Worm (Caenorhabditis elegans): ENCODE data around the gene subs-4.
A peak's percentile ranks its signal among the peaks of the same experiment; 100 is the strongest.

subs-4 gene

DNA sequence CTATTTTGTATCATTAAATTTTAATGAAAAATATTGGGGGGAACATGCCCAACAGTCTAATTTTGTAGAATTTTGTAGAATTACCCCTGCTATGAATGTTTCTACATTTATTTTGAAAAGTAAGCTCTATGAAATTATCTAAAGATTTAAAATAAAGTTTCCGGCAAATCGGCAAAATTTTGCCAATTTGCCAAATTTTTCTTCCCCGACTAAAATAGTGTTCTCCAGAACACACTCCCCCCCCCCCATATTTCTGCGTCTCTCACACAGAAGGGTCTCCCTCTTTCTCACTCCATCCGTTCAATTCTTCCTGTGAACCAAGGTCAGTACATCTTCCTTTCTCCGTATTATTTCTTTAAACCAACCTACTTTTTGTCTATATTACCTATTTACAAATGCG, 23.0 kb downstream of the subs-4 start, which contains the start of gene Y47D3B.4:
Y47D3B.4 (plus strand) TSS at position 301 of the 400 bp plus-strand sequence.
- TF ChIP-seq dve-1 (tag; optimal IDR thresholded peaks at IDR 0.05) (no peak), pha-2 (tag; optimal IDR thresholded peaks at IDR 0.05) (no peak), hlh-8 (tag; optimal IDR thresholded peaks at IDR 0.05) (no peak), sox-4 (tag; optimal IDR thresholded peaks at IDR 0.05) (no peak), pat-9 (tag; optimal IDR thresholded peaks at IDR 0.05) (no peak), ztf-16 (tag; optimal IDR thresholded peaks at IDR 0.05) (no peak), npax-4 (tag; optimal IDR thresholded peaks at IDR 0.05) (no peak)

ce11 chrIII:11410378-11410777, 28.4 kb downstream of the subs-4 start, which contains the start of gene twk-31:
twk-31 (plus strand) TSS chrIII:11410678.
- TF ChIP-seq ahr-1 (tag; optimal IDR thresholded peaks at IDR 0.05) (no peak), lim-6 (tag; optimal IDR thresholded peaks at IDR 0.05) (no peak), hlh-30 (tag; optimal IDR thresholded peaks at IDR 0.05; ENCODE audit: insufficient read depth) (no peak), unc-55 (GFP tag; optimal IDR thresholded peaks at IDR 0.05) (peak; percentile 31), ceh-19 (GFP tag; optimal IDR thresholded peaks at IDR 0.05) (no peak), tbx-7 (tag; optimal IDR thresholded peaks at IDR 0.05) (no peak), tbx-2 (tag; optimal IDR thresholded peaks at IDR 0.05) (no peak)

ce11 chrIII:11419551-11419950, 37.5 kb downstream of the subs-4 start:
- TF ChIP-seq ceh-31 (tag; optimal IDR thresholded peaks at IDR 0.05) (no peak), dve-1 (tag; optimal IDR thresholded peaks at IDR 0.05) (peak; percentile 69)

- no peak for TF ChIP-seq nhr-11 (tag; optimal IDR thresholded peaks at IDR 0.05)
- peak; percentile 54 for TF ChIP-seq dve-1 (tag; optimal IDR thresholded peaks at IDR 0.05)
- TF ChIP-seq Y22D7AL.16 (tag; optimal IDR thresholded peaks at IDR 0.05): no peak
- no peak for TF ChIP-seq K02D7.2 (tag; optimal IDR thresholded peaks at IDR 0.05)
- TF ChIP-seq eyg-1 (tag; optimal IDR thresholded peaks at IDR 0.05): no peak
- no peak for TF ChIP-seq ceh-34 (tag; optimal IDR thresholded peaks at IDR 0.05)
- no peak for TF ChIP-seq mec-3 (tag; optimal IDR thresholded peaks at IDR 0.05; ENCODE audit: borderline replicate concordance)
- no peak for TF ChIP-seq nhr-232 (tag; optimal IDR thresholded peaks at IDR 0.05)
- TF ChIP-seq ceh-24 (tag; optimal IDR thresholded peaks at IDR 0.05): no peak
Observed at ce11 chrIII:11424815-11425214, 42.8 kb downstream of the subs-4 start.

ce11 chrIII:11426906-11427305, 44.9 kb downstream of the subs-4 start, which contains the start of gene idpc-1:
idpc-1 (plus strand) TSS chrIII:11427206.
- TF ChIP-seq tbx-2 (tag; optimal IDR thresholded peaks at IDR 0.05): no peak
- no peak for TF ChIP-seq C38D4.7 (GFP tag; optimal IDR thresholded peaks at IDR 0.05)
- TF ChIP-seq odd-2 (tag; optimal IDR thresholded peaks at IDR 0.05): no peak
- no peak for TF ChIP-seq unc-55 (GFP tag; optimal IDR thresholded peaks at IDR 0.05)
- no peak for TF ChIP-seq ttx-3 (tag; optimal IDR thresholded peaks at IDR 0.05)
- TF ChIP-seq gmeb-2 (tag; optimal IDR thresholded peaks at IDR 0.05): no peak
- no peak for TF ChIP-seq ama-1 (optimal IDR thresholded peaks at IDR 0.05)
- TF ChIP-seq hlh-30 (tag; optimal IDR thresholded peaks at IDR 0.05; ENCODE audit: insufficient read depth): no peak
- TF ChIP-seq pha-2 (tag; optimal IDR thresholded peaks at IDR 0.05): no peak
- TF ChIP-seq T23F11.4 (GFP tag; optimal IDR thresholded peaks at IDR 0.05): no peak
- TF ChIP-seq ceh-34 (tag; optimal IDR thresholded peaks at IDR 0.05): no peak
- no peak for TF ChIP-seq rnt-1 (tag; optimal IDR thresholded peaks at IDR 0.05)

DNA sequence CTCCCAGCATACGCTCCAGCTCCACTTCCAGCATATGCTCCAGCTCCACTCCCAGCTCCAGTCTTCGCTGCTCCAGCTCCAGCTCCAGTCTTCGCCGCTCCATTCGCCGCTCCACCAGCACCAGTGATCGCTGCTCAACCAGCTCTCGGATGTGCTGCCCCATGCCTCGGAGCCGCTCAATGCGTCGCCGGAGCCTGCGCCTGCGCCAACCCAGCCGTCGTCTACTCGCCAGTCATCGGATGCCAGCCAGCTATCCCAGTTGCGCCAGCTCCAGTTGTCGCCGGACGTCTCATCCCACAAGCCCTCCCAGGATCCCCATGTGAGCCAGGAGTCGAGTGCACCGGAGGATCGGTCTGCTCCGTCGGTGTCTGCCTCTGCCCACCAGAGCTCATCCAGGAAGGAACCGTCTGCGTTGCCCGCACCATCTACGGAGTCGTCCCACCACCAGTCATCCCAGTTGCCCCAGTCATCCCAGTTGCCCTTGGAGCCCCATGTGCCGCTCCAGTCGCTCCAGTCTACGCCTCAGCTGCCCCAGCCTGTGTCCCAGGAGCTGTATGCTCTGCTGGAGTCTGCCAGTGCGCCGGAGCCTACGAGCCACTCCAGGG, 45.6 kb downstream of the subs-4 start:
- TF ChIP-seq elt-2 (tag; optimal IDR thresholded peaks at IDR 0.05) (no peak), F13H6.1 (tag; optimal IDR thresholded peaks at IDR 0.05) (peak; percentile 11), C08G9.2 (tag; optimal IDR thresholded peaks at IDR 0.05) (peak; percentile 8), ceh-6 (GFP tag; optimal IDR thresholded peaks at IDR 0.05) (peak; percentile 35), ceh-9 (tag; optimal IDR thresholded peaks at IDR 0.05) (peak; percentile 36), pha-2 (tag; optimal IDR thresholded peaks at IDR 0.05) (no peak)
